Worm (Caenorhabditis elegans): ENCODE data around the gene K09C4.5.

DNA sequence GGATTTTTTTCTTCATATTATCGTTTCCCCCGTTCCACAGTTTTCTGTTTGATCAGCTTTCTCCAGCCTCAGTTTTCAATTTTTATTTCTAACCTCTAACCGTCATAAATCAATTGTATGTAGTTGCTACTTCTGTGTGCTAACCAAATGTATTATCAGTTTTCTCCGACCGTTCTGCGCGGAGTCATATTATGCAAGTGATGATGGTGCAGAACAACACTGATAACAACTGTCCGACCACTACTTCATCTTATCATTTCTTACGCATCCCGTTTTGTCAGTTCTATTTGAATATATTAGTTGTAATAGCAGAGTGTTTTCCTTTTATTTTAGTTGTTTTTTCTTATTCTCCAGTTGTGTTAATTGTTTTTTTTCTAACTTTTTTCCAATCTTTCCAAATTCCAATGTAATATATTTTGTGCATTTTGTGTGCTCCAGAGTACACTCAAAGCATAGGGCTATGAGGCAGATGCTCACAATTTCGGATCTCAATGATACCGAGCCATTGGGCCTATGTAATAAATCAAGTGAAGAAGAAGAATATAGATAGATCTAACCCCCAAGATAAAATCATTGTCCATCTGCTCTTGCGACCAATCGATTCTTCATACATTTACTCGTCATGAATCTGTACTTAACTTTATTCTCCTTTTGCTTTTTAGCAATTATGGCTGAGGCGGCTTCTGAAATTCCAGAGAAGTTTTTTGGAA is 25.5 kb upstream of the K09C4.5 start, which contains the start of gene lbp-3:
- TF ChIP-seq ama-1 (optimal IDR thresholded peaks at IDR 0.05), result no peak
- TF ChIP-seq snpc-4 (tag; optimal IDR thresholded peaks at IDR 0.05), result no peak
- TF ChIP-seq dmd-4 (tag; optimal IDR thresholded peaks at IDR 0.05), result no peak
- no peak for TF ChIP-seq ztf-4 (tag; optimal IDR thresholded peaks at IDR 0.05)

Measured in whole organism, L2 larva.